Fruit fly (Drosophila melanogaster) Kc167 (cell line): ENCODE measurements around the gene cindr.

Experiments
- Myc ChIP-seq: fragments of >200 bp; optimal IDR thresholded peaks from 2 replicates; lab custom pipeline; 2017; ENCODE audit warnings: missing external identifiers
- Sin3A ChIP-seq: fragments of >200 bp; optimal IDR thresholded peaks from 2 replicates; lab custom pipeline; 2018; ENCODE audit warnings: missing external identifiers
- h ChIP-seq: fragments of >200 bp; optimal IDR thresholded peaks from 3 replicates; lab custom pipeline; 2018; ENCODE audit warnings: missing external identifiers
- insv ChIP-seq: fragments of >200 bp; optimal IDR thresholded peaks from 3 replicates; lab custom pipeline; 2018; ENCODE audit warnings: missing external identifiers
- psq ChIP-seq: fragments of >200 bp; optimal IDR thresholded peaks from 2 replicates; lab custom pipeline; 2017; ENCODE audit warnings: missing external identifiers
- ttk ChIP-seq: sonication (Bioruptor generic); optimal IDR thresholded peaks from 2 replicates; lab custom pipeline; 2017; ENCODE audit warnings: missing external identifiers

DNA sequence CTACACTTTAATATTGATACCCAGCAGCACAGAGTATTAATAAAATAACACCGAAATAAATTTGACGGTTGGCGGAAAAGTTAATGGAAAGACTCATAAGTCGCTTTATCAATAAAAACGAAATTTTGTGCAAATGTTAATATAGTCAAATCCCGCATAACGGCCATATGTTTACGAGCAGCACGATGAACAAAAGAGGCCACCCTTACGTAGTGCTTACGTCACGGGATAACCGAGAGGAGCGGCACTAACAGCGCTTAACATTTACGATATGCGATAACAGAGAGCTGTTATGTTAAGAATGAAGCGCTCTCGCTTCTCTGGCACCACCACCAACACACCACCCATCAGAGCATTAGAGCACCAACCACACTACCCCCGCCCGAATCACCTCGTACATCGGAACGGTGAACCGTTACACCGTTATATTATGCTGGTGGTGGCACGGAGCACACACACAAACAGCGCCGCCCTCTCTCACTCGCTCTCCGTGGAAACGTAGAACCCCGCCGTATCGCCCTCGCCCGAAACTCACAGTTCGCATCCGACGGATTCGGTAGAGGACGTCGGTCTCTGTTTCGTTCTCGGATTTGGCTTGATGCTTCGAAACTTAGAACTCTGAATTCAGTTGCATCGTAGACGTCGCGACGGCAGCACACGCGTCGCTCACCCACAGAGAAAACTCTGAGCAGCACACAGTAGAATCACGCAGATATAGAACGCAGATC is 42.9 kb upstream of the cindr start, which contains the start of gene zfh1:
- TF ChIP-seq Sin3A (lab: Kevin White, UChicago) (no peak), psq (lab: Kevin White, UChicago) (no peak), insv (lab: Kevin White, UChicago) (no peak), h (lab: Kevin White, UChicago) (no peak), Myc (lab: Kevin White, UChicago) (no peak), ttk (lab: Kevin White, UChicago) (no peak)
